Worm (Caenorhabditis elegans) whole organism, L2 larva: ENCODE data around the gene slc-25A18.2.

Experiments
- C34F6.9 ChIP-seq: fragments of 150-350 bp; optimal IDR thresholded peaks from 2 replicates; lab custom pipeline; 2014; ENCODE audit warnings: missing biosample characterization, missing genetic modification characterization
- F13H6.1 ChIP-seq: sonication (generic microtip); optimal IDR thresholded peaks from 2 replicates; lab custom pipeline; 2016; ENCODE audit warnings: missing genetic modification characterization, missing compliant biosample characterization
- ama-1 ChIP-seq: fragments of 150-350 bp; optimal IDR thresholded peaks from 2 replicates; lab custom pipeline; 2018; ENCODE audit warnings: inconsistent platforms
- elt-3 ChIP-seq: sonication (generic microtip); optimal IDR thresholded peaks from 2 replicates; lab custom pipeline; 2017; ENCODE audit warnings: missing biosample characterization, missing genetic modification characterization
- fos-1 ChIP-seq: fragments of 150-350 bp; optimal IDR thresholded peaks from 2 replicates; lab custom pipeline; 2014; ENCODE audit warnings: missing biosample characterization, missing genetic modification characterization
- nhr-12 ChIP-seq: fragments of 150-350 bp; optimal IDR thresholded peaks from 2 replicates; lab custom pipeline; 2014; ENCODE audit warnings: missing biosample characterization, missing genetic modification characterization
- nhr-237 ChIP-seq: fragments of 150-350 bp; optimal IDR thresholded peaks from 2 replicates; lab custom pipeline; 2014; ENCODE audit warnings: missing biosample characterization, missing genetic modification characterization
- unc-39 ChIP-seq: fragments of 150-350 bp; optimal IDR thresholded peaks from 2 replicates; lab custom pipeline; 2014; ENCODE audit warnings: missing biosample characterization, missing genetic modification characterization

DNA sequence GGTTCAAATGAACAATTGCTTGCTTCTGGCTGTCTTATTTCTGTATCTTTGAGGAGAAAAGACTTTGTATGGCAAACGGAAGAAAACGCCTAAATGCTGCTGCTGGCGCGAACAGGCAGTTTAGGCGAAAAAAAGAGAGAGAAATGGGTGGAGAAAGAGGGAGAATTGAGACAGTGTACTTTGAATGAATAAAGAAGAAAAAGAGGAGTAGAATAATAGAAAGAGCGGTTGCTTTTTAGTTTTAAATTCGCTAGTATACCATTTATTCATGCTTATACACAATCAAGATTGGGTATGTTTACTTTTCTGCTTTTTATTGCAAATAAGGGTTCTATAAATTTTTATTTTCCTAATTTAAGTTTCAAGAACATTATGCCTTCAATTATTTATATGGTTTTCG lies 35.5 kb upstream of the slc-25A18.2 start:
- no peak for TF ChIP-seq unc-39 (tag; lab: Kevin White, UChicago)
- no peak for TF ChIP-seq C34F6.9
- no peak for TF ChIP-seq nhr-237
- TF ChIP-seq ama-1 (lab: Kevin White, UChicago): no peak
- no peak for TF ChIP-seq fos-1 (tag; lab: Kevin White, UChicago)
- TF ChIP-seq nhr-12: no peak
- no peak for TF ChIP-seq elt-3 (tag; lab: Kevin White, UChicago)
- TF ChIP-seq F13H6.1 (tag; lab: Kevin White, UChicago): no peak
